Fruit fly (Drosophila melanogaster) Kc167 (cell line): ENCODE data around the gene CG17544.

Experiments used
- Myc ChIP-seq: fragments of >200 bp; optimal IDR thresholded peaks from 2 replicates; lab custom pipeline; 2017; ENCODE audit warnings: missing external identifiers
- Sin3A ChIP-seq: fragments of >200 bp; optimal IDR thresholded peaks from 2 replicates; lab custom pipeline; 2018; ENCODE audit warnings: missing external identifiers
- h ChIP-seq: fragments of >200 bp; optimal IDR thresholded peaks from 3 replicates; lab custom pipeline; 2018; ENCODE audit warnings: missing external identifiers
- insv ChIP-seq: fragments of >200 bp; optimal IDR thresholded peaks from 3 replicates; lab custom pipeline; 2018; ENCODE audit warnings: missing external identifiers
- psq ChIP-seq: fragments of >200 bp; optimal IDR thresholded peaks from 2 replicates; lab custom pipeline; 2017; ENCODE audit warnings: missing external identifiers
- ttk ChIP-seq: sonication (Bioruptor generic); optimal IDR thresholded peaks from 2 replicates; lab custom pipeline; 2017; ENCODE audit warnings: missing external identifiers

The CG17544 gene

dm6 chr2L:19401914-19402313, 3.6 kb upstream of the CG17544 start:
- TF ChIP-seq psq (lab: Kevin White, UChicago) = no peak
- no peak for TF ChIP-seq h (lab: Kevin White, UChicago)
- no peak for TF ChIP-seq ttk
- TF ChIP-seq insv = no peak
- TF ChIP-seq Myc = no peak
- TF ChIP-seq Sin3A (lab: Kevin White, UChicago) = no peak

- TF ChIP-seq Myc = no peak
- TF ChIP-seq insv = no peak
- TF ChIP-seq Sin3A (lab: Kevin White, UChicago) = no peak
- TF ChIP-seq psq (lab: Kevin White, UChicago) = no peak
- no peak for TF ChIP-seq ttk
- no peak for TF ChIP-seq h (lab: Kevin White, UChicago)
These were observed 526 bp downstream of the CG17544 start for dm6 chr2L:19397617-19398316.

- TF ChIP-seq h (lab: Kevin White, UChicago) = no peak
- TF ChIP-seq psq (lab: Kevin White, UChicago) = no peak
- no peak for TF ChIP-seq Myc
- TF ChIP-seq insv = no peak
- TF ChIP-seq ttk = no peak
- no peak for TF ChIP-seq Sin3A (lab: Kevin White, UChicago)
These were observed 4.5 kb downstream of the CG17544 start, which contains the start of gene CG31798 for dm6 chr2L:19393703-19394210. Gene CG31798 (plus strand): TSS chr2L:19394160.

dm6 chr2L:19389749-19390148, 8.5 kb downstream of the CG17544 start, which contains the start of gene CG17549:
Gene CG17549 (minus strand): TSS chr2L:19390075.
- TF ChIP-seq insv (no peak), h (lab: Kevin White, UChicago) (no peak), Myc (no peak), ttk (no peak), Sin3A (lab: Kevin White, UChicago) (no peak), psq (lab: Kevin White, UChicago) (no peak)

- no peak for TF ChIP-seq Sin3A (lab: Kevin White, UChicago)
- no peak for TF ChIP-seq Myc
- no peak for TF ChIP-seq psq (lab: Kevin White, UChicago)
These were observed 9.3 kb downstream of the CG17544 start for dm6 chr2L:19388966-19389365.

dm6 chr2L:19386106-19386715, 12.1 kb downstream of the CG17544 start, which contains the start of gene fon:
Gene fon (minus strand): TSS chr2L:19386205.
- TF ChIP-seq Myc (no peak), ttk (no peak), h (lab: Kevin White, UChicago) (no peak), insv (no peak), Sin3A (lab: Kevin White, UChicago) (no peak), psq (lab: Kevin White, UChicago) (no peak)

dm6 chr2L:19382353-19382752, 15.9 kb downstream of the CG17544 start:
- no peak for TF ChIP-seq Sin3A (lab: Kevin White, UChicago)
- TF ChIP-seq ttk = no peak
- TF ChIP-seq Myc = no peak
- no peak for TF ChIP-seq h (lab: Kevin White, UChicago)

dm6 chr2L:19380630-19381029, 17.7 kb downstream of the CG17544 start, which contains the start of gene CG17350:
Gene CG17350 (plus strand): TSS chr2L:19380930.
- TF ChIP-seq h (lab: Kevin White, UChicago) = no peak
- no peak for TF ChIP-seq insv
- TF ChIP-seq psq (lab: Kevin White, UChicago) = no peak

- TF ChIP-seq h (lab: Kevin White, UChicago) = no peak
- TF ChIP-seq insv = no peak
- no peak for TF ChIP-seq psq (lab: Kevin White, UChicago)
- no peak for TF ChIP-seq Myc
- no peak for TF ChIP-seq Sin3A (lab: Kevin White, UChicago)
These were observed 19.7 kb downstream of the CG17544 start for dm6 chr2L:19378620-19379019.

- TF ChIP-seq Myc = no peak
- no peak for TF ChIP-seq ttk
- no peak for TF ChIP-seq insv
- no peak for TF ChIP-seq Sin3A (lab: Kevin White, UChicago)
- TF ChIP-seq h (lab: Kevin White, UChicago) = no peak
These were observed 20.9 kb downstream of the CG17544 start for dm6 chr2L:19377129-19378083.

- no peak for TF ChIP-seq Myc
- no peak for TF ChIP-seq insv
- TF ChIP-seq h (lab: Kevin White, UChicago) = no peak
- TF ChIP-seq Sin3A (lab: Kevin White, UChicago) = no peak
- no peak for TF ChIP-seq psq (lab: Kevin White, UChicago)
- TF ChIP-seq ttk = no peak
These were observed 22.1 kb downstream of the CG17544 start for dm6 chr2L:19376145-19376544.

dm6 chr2L:19373809-19374208, 24.5 kb downstream of the CG17544 start:
- TF ChIP-seq h (lab: Kevin White, UChicago) = no peak
- no peak for TF ChIP-seq ttk
- no peak for TF ChIP-seq Myc
